Worm (Caenorhabditis elegans) whole organism, L1 larva: ENCODE measurements around the gene mmcm-1.

Experiments
- C04F5.9 ChIP-seq: sonication (generic microtip); optimal IDR thresholded peaks from 2 replicates; lab custom pipeline; 2016; ENCODE audit warnings: missing genetic modification characterization, missing compliant biosample characterization
- C34B4.2 ChIP-seq: sonication (generic microtip); optimal IDR thresholded peaks from 2 replicates; lab custom pipeline; 2017; ENCODE audit warnings: mild to moderate bottlenecking, missing genetic modification characterization, missing compliant biosample characterization
- F16B12.6 ChIP-seq: fragments of 150-350 bp; optimal IDR thresholded peaks from 2 replicates; lab custom pipeline; 2014; ENCODE audit warnings: missing biosample characterization, missing genetic modification characterization
- aha-1 ChIP-seq: fragments of 150-350 bp; optimal IDR thresholded peaks from 2 replicates; lab custom pipeline; 2014; ENCODE audit warnings: missing biosample characterization, missing genetic modification characterization
- alr-1 ChIP-seq: fragments of 200-800 bp; sonication (Bioruptor generic); optimal IDR thresholded peaks from 2 replicates; lab custom pipeline; 2018; ENCODE audit warnings: borderline replicate concordance, mild to moderate bottlenecking, missing genetic modification characterization, missing compliant biosample characterization
- aly-2 ChIP-seq: fragments of 150-350 bp; optimal IDR thresholded peaks from 2 replicates; lab custom pipeline; 2014; ENCODE audit warnings: missing biosample characterization, missing genetic modification characterization
- blmp-1 ChIP-seq: fragments of 150-350 bp; optimal IDR thresholded peaks from 2 replicates; lab custom pipeline; 2014; ENCODE audit warnings: missing biosample characterization, missing genetic modification characterization
- ceh-63 ChIP-seq: fragments of 200-800 bp; sonication (Bioruptor generic); optimal IDR thresholded peaks from 2 replicates; lab custom pipeline; 2018; ENCODE audit warnings: mild to moderate bottlenecking, missing genetic modification characterization, missing compliant biosample characterization
- ceh-8 ChIP-seq: fragments of 200-800 bp; sonication (Bioruptor generic); optimal IDR thresholded peaks from 2 replicates; lab custom pipeline; 2018; ENCODE audit warnings: mild to moderate bottlenecking, missing genetic modification characterization, moderate library complexity, missing compliant biosample characterization
- ceh-88 ChIP-seq: fragments of 200-800 bp; sonication (Bioruptor generic); IDR thresholded peaks from 2 replicates; pipeline ENCODE4 v1.3.6; 2022; ENCODE audit warnings: missing genetic modification characterization, missing compliant biosample characterization
- ceh-90 ChIP-seq: sonication (generic microtip); optimal IDR thresholded peaks from 2 replicates; lab custom pipeline; 2016; ENCODE audit warnings: missing genetic modification characterization, missing compliant biosample characterization
- ces-1 ChIP-seq: fragments of 150-350 bp; optimal IDR thresholded peaks from 2 replicates; lab custom pipeline; 2014; ENCODE audit warnings: missing biosample characterization, missing genetic modification reagents, missing genetic modification characterization
- dsc-1 ChIP-seq: sonication (generic microtip); optimal IDR thresholded peaks from 2 replicates; lab custom pipeline; 2016; ENCODE audit warnings: mild to moderate bottlenecking, missing genetic modification characterization, missing compliant biosample characterization
- efl-1 ChIP-seq, 4 experiments: fragments of 150-350 bp; optimal IDR thresholded peaks in 3 of 4; peaks in 1 of 4; 1 replicate in 1 of 4; 2 replicates in 3 of 4; lab custom pipeline; 2014; ENCODE audit warnings: missing biosample characterization in 2 of 4, missing genetic modification characterization in 2 of 4, missing genetic modification reagents in 2 of 4
- efl-3 ChIP-seq: fragments of 200-800 bp; sonication (Bioruptor generic); optimal IDR thresholded peaks from 2 replicates; lab custom pipeline; 2018; ENCODE audit warnings: mild to moderate bottlenecking, missing genetic modification characterization, missing compliant biosample characterization
- egl-13 ChIP-seq: sonication (generic microtip); optimal IDR thresholded peaks from 2 replicates; lab custom pipeline; 2016; ENCODE audit warnings: missing genotype, missing genetic modification reagents, missing genetic modification characterization, missing compliant biosample characterization
- ets-5 ChIP-seq: fragments of 200-800 bp; sonication (Bioruptor generic); IDR thresholded peaks from 2 replicates; pipeline ENCODE4 v1.3.6; 2022; ENCODE audit warnings: missing genetic modification characterization, missing compliant biosample characterization
- fkh-10 ChIP-seq: sonication (generic microtip); optimal IDR thresholded peaks from 2 replicates; lab custom pipeline; 2017; ENCODE audit warnings: missing biosample characterization, missing genetic modification reagents, missing genetic modification characterization
- fkh-4 ChIP-seq: sonication (generic microtip); optimal IDR thresholded peaks from 2 replicates; lab custom pipeline; 2016; ENCODE audit warnings: missing compliant biosample characterization, missing genetic modification characterization, borderline replicate concordance
- fkh-8 ChIP-seq: sonication (generic microtip); optimal IDR thresholded peaks from 2 replicates; lab custom pipeline; 2016; ENCODE audit warnings: mild to moderate bottlenecking, missing genetic modification characterization, missing compliant biosample characterization
- fos-1 ChIP-seq: fragments of 150-350 bp; optimal IDR thresholded peaks from 2 replicates; lab custom pipeline; 2014; ENCODE audit warnings: missing biosample characterization, missing genetic modification characterization
- hlh-17 ChIP-seq: fragments of 200-800 bp; sonication (Bioruptor generic); optimal IDR thresholded peaks from 2 replicates; lab custom pipeline; 2018; ENCODE audit warnings: missing genetic modification characterization, mild to moderate bottlenecking, missing compliant biosample characterization, moderate library complexity, borderline replicate concordance
- hlh-4 ChIP-seq: sonication (generic microtip); optimal IDR thresholded peaks from 2 replicates; lab custom pipeline; 2016; ENCODE audit warnings: mild to moderate bottlenecking, missing genetic modification characterization, missing compliant biosample characterization
- hpl-2 ChIP-seq: fragments of 150-350 bp; optimal IDR thresholded peaks from 2 replicates; lab custom pipeline; 2014; ENCODE audit warnings: missing biosample characterization, missing genetic modification reagents, missing genetic modification characterization
- isw-1 ChIP-seq: fragments of 200-800 bp; sonication (Bioruptor generic); IDR thresholded peaks from 2 replicates; pipeline ENCODE4 v1.3.6; 2022; ENCODE audit warnings: missing genetic modification characterization, missing compliant biosample characterization
- jun-1 ChIP-seq: fragments of 150-350 bp; optimal IDR thresholded peaks from 2 replicates; lab custom pipeline; 2014; ENCODE audit warnings: missing biosample characterization, missing genetic modification reagents, missing genetic modification characterization
- lin-13 ChIP-seq: fragments of 150-350 bp; optimal IDR thresholded peaks from 2 replicates; lab custom pipeline; 2014; ENCODE audit warnings: missing biosample characterization, missing genetic modification reagents, missing genetic modification characterization
- lin-14 ChIP-seq: fragments of 200-800 bp; sonication (Bioruptor generic); optimal IDR thresholded peaks from 2 replicates; lab custom pipeline; 2018; ENCODE audit warnings: mild to moderate bottlenecking, missing genetic modification characterization, moderate library complexity, missing compliant biosample characterization
- lin-15B ChIP-seq: fragments of 150-350 bp; sonication (generic microtip); optimal IDR thresholded peaks from 3 replicates; lab custom pipeline; 2014; ENCODE audit warnings: missing biosample characterization, missing genetic modification characterization
- lin-35 ChIP-seq, 2 experiments: fragments of 150-350 bp; optimal IDR thresholded peaks; 2 replicates each; lab custom pipeline; 2014; ENCODE audit warnings: missing biosample characterization in 2 of 2, missing genetic modification characterization in 2 of 2, missing genetic modification reagents in 2 of 2
- lin-39 ChIP-seq: fragments of 150-350 bp; optimal IDR thresholded peaks from 2 replicates; lab custom pipeline; 2014; ENCODE audit warnings: missing biosample characterization, missing genetic modification reagents, missing genetic modification characterization
- lir-3 ChIP-seq: sonication (generic microtip); optimal IDR thresholded peaks from 2 replicates; lab custom pipeline; 2016; ENCODE audit warnings: mild to moderate bottlenecking, missing genetic modification characterization, moderate library complexity, missing compliant biosample characterization; ENCODE audit not compliant: poor library complexity
- lsy-2 ChIP-seq, 2 experiments: fragments of 150-350 bp; optimal IDR thresholded peaks; 2 replicates each; lab custom pipeline; 2014; ENCODE audit warnings: missing biosample characterization in 2 of 2, missing genetic modification characterization in 2 of 2
- mef-2 ChIP-seq: fragments of 150-350 bp; optimal IDR thresholded peaks from 2 replicates; lab custom pipeline; 2014; ENCODE audit warnings: missing biosample characterization, missing genetic modification characterization
- mep-1 ChIP-seq: fragments of 150-350 bp; optimal IDR thresholded peaks from 2 replicates; lab custom pipeline; 2014; ENCODE audit warnings: missing biosample characterization, missing genetic modification characterization
- nhr-11 ChIP-seq: fragments of 150-350 bp; optimal IDR thresholded peaks from 2 replicates; lab custom pipeline; 2014; ENCODE audit warnings: missing biosample characterization, missing genetic modification characterization
- nhr-19 ChIP-seq: fragments of 200-800 bp; sonication (Bioruptor generic); conservative IDR thresholded peaks from 2 replicates; pipeline ENCODE4 v1.3.6; 2022; ENCODE audit warnings: missing genetic modification characterization, missing compliant biosample characterization
- nhr-20 ChIP-seq: sonication (generic microtip); optimal IDR thresholded peaks from 2 replicates; lab custom pipeline; 2016; ENCODE audit warnings: mild to moderate bottlenecking, missing genetic modification characterization, missing compliant biosample characterization
- nhr-28 ChIP-seq: fragments of 150-350 bp; optimal IDR thresholded peaks from 2 replicates; lab custom pipeline; 2014; ENCODE audit warnings: missing biosample characterization, missing genetic modification characterization
- nhr-71 ChIP-seq: sonication (generic microtip); optimal IDR thresholded peaks from 2 replicates; lab custom pipeline; 2016; ENCODE audit warnings: mild to moderate bottlenecking, missing genetic modification characterization, moderate library complexity, missing compliant biosample characterization
- nhr-84 ChIP-seq: sonication (generic microtip); optimal IDR thresholded peaks from 2 replicates; lab custom pipeline; 2017; ENCODE audit warnings: missing biosample characterization, missing genetic modification characterization
- nhr-85 ChIP-seq: sonication (generic microtip); peaks from one replicate; lab custom pipeline; 2016; ENCODE audit warnings: missing genetic modification characterization, inconsistent platforms, missing compliant biosample characterization
- nhr-90 ChIP-seq: sonication (generic microtip); optimal IDR thresholded peaks from 2 replicates; lab custom pipeline; 2016; ENCODE audit warnings: mild to moderate bottlenecking, missing genetic modification characterization, missing compliant biosample characterization; ENCODE audit not compliant: poor library complexity
- pag-3 ChIP-seq: sonication (generic microtip); optimal IDR thresholded peaks from 2 replicates; lab custom pipeline; 2017; ENCODE audit warnings: missing genetic modification characterization, mild to moderate bottlenecking, missing compliant biosample characterization, antibody characterized with exemption, borderline replicate concordance; ENCODE audit not compliant: insufficient read depth
- pax-3 ChIP-seq: fragments of 200-800 bp; sonication (Bioruptor generic); optimal IDR thresholded peaks from 2 replicates; lab custom pipeline; 2018; ENCODE audit warnings: mild to moderate bottlenecking, missing genetic modification characterization, moderate library complexity, missing compliant biosample characterization
- skn-1 ChIP-seq: fragments of 150-350 bp; optimal IDR thresholded peaks from 2 replicates; lab custom pipeline; 2014; ENCODE audit warnings: missing biosample characterization, missing genetic modification characterization
- snu-23 ChIP-seq: sonication (generic microtip); optimal IDR thresholded peaks from 2 replicates; lab custom pipeline; 2016; ENCODE audit warnings: missing genetic modification characterization, missing compliant biosample characterization
- sox-4 ChIP-seq: sonication (generic microtip); optimal IDR thresholded peaks from 2 replicates; lab custom pipeline; 2016; ENCODE audit warnings: missing genetic modification characterization, missing compliant biosample characterization
- tlp-1 ChIP-seq: fragments of 150-350 bp; optimal IDR thresholded peaks from 2 replicates; lab custom pipeline; 2014; ENCODE audit warnings: missing biosample characterization, missing genetic modification characterization
- unc-30 ChIP-seq: sonication (generic microtip); optimal IDR thresholded peaks from 2 replicates; lab custom pipeline; 2017; ENCODE audit warnings: missing biosample characterization, missing genetic modification characterization
- unc-62 ChIP-seq: fragments of 150-350 bp; optimal IDR thresholded peaks from 2 replicates; lab custom pipeline; 2014; ENCODE audit warnings: missing biosample characterization, missing genetic modification reagents, missing genetic modification characterization
- unc-86 ChIP-seq: sonication (generic microtip); optimal IDR thresholded peaks from 2 replicates; lab custom pipeline; 2016; ENCODE audit warnings: missing genetic modification characterization, missing compliant biosample characterization
- unc-98 ChIP-seq: fragments of 200-800 bp; sonication (Bioruptor generic); IDR thresholded peaks from 2 replicates; pipeline ENCODE4 v1.3.6; 2022; ENCODE audit warnings: missing genetic modification characterization, missing compliant biosample characterization

Gene mmcm-1

ce11 chrIII:3916624-3917023 is 9.1 kb upstream of the mmcm-1 start, which contains the start of gene ccdc-47 (continued):
- peak; percentile 34 for TF ChIP-seq fkh-8
- no peak for TF ChIP-seq ceh-63 (GFP tag; lab: Kevin White, UChicago)
- TF ChIP-seq efl-3 (GFP tag; lab: Kevin White, UChicago): no peak
- TF ChIP-seq unc-98: no peak
- TF ChIP-seq ets-5 (GFP tag; lab: Robert Waterston, UW): no peak
- TF ChIP-seq lin-35 (GFP tag; optimal IDR thresholded peaks at IDR 0.05; lab: Kevin White, UChicago): peak; percentile 60 to 91
- peak; percentile 35 for TF ChIP-seq unc-86 (tag; lab: Kevin White, UChicago)
- TF ChIP-seq nhr-90 (tag; lab: Kevin White, UChicago): peak; percentile 52
- TF ChIP-seq fkh-10 (GFP tag; lab: Kevin White, UChicago): no peak
- TF ChIP-seq unc-30: no peak
- peak; percentile 76 for TF ChIP-seq snu-23
- peak; percentile 15 for TF ChIP-seq lin-13 (GFP tag; lab: Kevin White, UChicago)
- TF ChIP-seq lin-15B: peak; percentile 45
- peak; percentile 54 for TF ChIP-seq skn-1
- TF ChIP-seq ceh-8: no peak
- TF ChIP-seq C04F5.9 (tag; lab: Kevin White, UChicago): no peak
- TF ChIP-seq nhr-11 (tag; lab: Kevin White, UChicago): no peak
- TF ChIP-seq nhr-84: no peak
- TF ChIP-seq efl-1 (optimal IDR thresholded peaks at IDR 0.05; lab: Kevin White, UChicago): peak; percentile 46 to 86
- TF ChIP-seq efl-1 (GFP tag; optimal IDR thresholded peaks at IDR 0.05 in 1 of 2; lab: Kevin White, UChicago): peak; percentile 85 to 98
- peak; percentile 51 for TF ChIP-seq nhr-20 (tag; lab: Kevin White, UChicago)
- TF ChIP-seq lin-39: peak; percentile 4
- no peak for TF ChIP-seq fos-1 (tag; lab: Kevin White, UChicago)
- TF ChIP-seq sox-4 (tag; lab: Kevin White, UChicago): no peak
- TF ChIP-seq lsy-2 (tag; optimal IDR thresholded peaks at IDR 0.05; lab: Kevin White, UChicago): peak; percentile 65 to 75
- TF ChIP-seq alr-1 (tag; lab: Kevin White, UChicago): no peak
- TF ChIP-seq hpl-2: no peak
- TF ChIP-seq fkh-4 (tag; lab: Kevin White, UChicago): no peak
- TF ChIP-seq lir-3: peak; percentile 40
- peak; percentile 74 for TF ChIP-seq nhr-71 (tag; lab: Kevin White, UChicago)
- TF ChIP-seq isw-1 (GFP tag; lab: Robert Waterston, UW): peak; percentile 48
- TF ChIP-seq mef-2 (tag; lab: Kevin White, UChicago): no peak
- TF ChIP-seq ceh-88 (GFP tag; lab: Robert Waterston, UW): no peak
- no peak for TF ChIP-seq hlh-4 (tag; lab: Kevin White, UChicago)
- peak; percentile 53 for TF ChIP-seq lin-14 (GFP tag; lab: Kevin White, UChicago)
- peak; percentile 19 for TF ChIP-seq F16B12.6 (tag; lab: Kevin White, UChicago)
- no peak for TF ChIP-seq ceh-90 (tag; lab: Kevin White, UChicago)
- TF ChIP-seq aha-1 (tag; lab: Kevin White, UChicago): no peak
- TF ChIP-seq pag-3 (tag; lab: Kevin White, UChicago): no peak
- TF ChIP-seq ces-1 (GFP tag; lab: Kevin White, UChicago): no peak
- no peak for TF ChIP-seq nhr-28 (tag; lab: Kevin White, UChicago)
- TF ChIP-seq blmp-1: peak; percentile 62
- TF ChIP-seq hlh-17: no peak
- no peak for TF ChIP-seq pax-3
- peak; percentile 69 for TF ChIP-seq mep-1
- no peak for TF ChIP-seq aly-2
- TF ChIP-seq C34B4.2: no peak
- no peak for TF ChIP-seq unc-62
- no peak for TF ChIP-seq egl-13 (tag; lab: Kevin White, UChicago)
- peak; percentile 58 for TF ChIP-seq nhr-19 (GFP tag; lab: Robert Waterston, UW)
- no peak for TF ChIP-seq jun-1 (tag; lab: Kevin White, UChicago)
- TF ChIP-seq nhr-85 (tag; lab: Kevin White, UChicago): peak; percentile 73
- no peak for TF ChIP-seq tlp-1 (tag; lab: Kevin White, UChicago)
- peak; percentile 66 for TF ChIP-seq dsc-1 (tag; lab: Kevin White, UChicago)
